Worm (Caenorhabditis elegans) whole organism, L2 larva: ENCODE data around the gene Y43F8B.19.
A peak's percentile ranks its signal among the peaks of the same experiment; 100 is the strongest.

Experiments used
- R02D3.7 ChIP-seq: fragments of 150-350 bp; optimal IDR thresholded peaks from 2 replicates; lab custom pipeline; 2014; ENCODE audit warnings: missing biosample characterization, missing genetic modification characterization
- Y55F3AM.14 ChIP-seq: fragments of 200-800 bp; sonication (Bioruptor generic); optimal IDR thresholded peaks from 2 replicates; lab custom pipeline; 2018; ENCODE audit warnings: mild to moderate bottlenecking, missing genetic modification characterization, missing compliant biosample characterization
- fos-1 ChIP-seq: fragments of 150-350 bp; optimal IDR thresholded peaks from 2 replicates; lab custom pipeline; 2014; ENCODE audit warnings: missing biosample characterization, missing genetic modification characterization
- lin-39 ChIP-seq: fragments of 150-350 bp; optimal IDR thresholded peaks from 2 replicates; lab custom pipeline; 2014; ENCODE audit warnings: missing biosample characterization, missing genetic modification reagents, missing genetic modification characterization
- mdl-1 ChIP-seq, 2 experiments: fragments of 150-350 bp in 1 of 2; sonication (generic microtip) in 1 of 2; optimal IDR thresholded peaks; 2 replicates each; lab custom pipeline; 2017; ENCODE audit warnings: missing biosample characterization in 2 of 2, missing genetic modification characterization in 2 of 2
- nhr-237 ChIP-seq: fragments of 150-350 bp; optimal IDR thresholded peaks from 2 replicates; lab custom pipeline; 2014; ENCODE audit warnings: missing biosample characterization, missing genetic modification characterization
- nhr-6 ChIP-seq: fragments of 150-350 bp; optimal IDR thresholded peaks from 2 replicates; lab custom pipeline; 2014; ENCODE audit warnings: missing biosample characterization, missing genetic modification characterization
- unc-39 ChIP-seq: fragments of 150-350 bp; optimal IDR thresholded peaks from 2 replicates; lab custom pipeline; 2014; ENCODE audit warnings: missing biosample characterization, missing genetic modification characterization

- no peak for TF ChIP-seq lin-39 (tag; lab: Kevin White, UChicago)
- TF ChIP-seq nhr-6 (tag; lab: Kevin White, UChicago): no peak
- no peak for TF ChIP-seq R02D3.7 (tag; lab: Kevin White, UChicago)
- no peak for TF ChIP-seq mdl-1 (tag; optimal IDR thresholded peaks at IDR 0.05; lab: Kevin White, UChicago)
- no peak for TF ChIP-seq nhr-237
- peak; percentile 20 for TF ChIP-seq Y55F3AM.14 (GFP tag; lab: Kevin White, UChicago)
- no peak for TF ChIP-seq unc-39 (tag; lab: Kevin White, UChicago)
- TF ChIP-seq fos-1 (tag; lab: Kevin White, UChicago): no peak
Measured at ce11 chrV:19520130-19520529, 8.0 kb upstream of the Y43F8B.19 start.
